Fruit fly (Drosophila melanogaster) whole organism, wandering third instar larva: ENCODE results near the gene Mccc1.

ENCODE experiments used
- Hr78 ChIP-seq: fragments of >200 bp; optimal IDR thresholded peaks from 2 replicates; lab custom pipeline; 2017; ENCODE audit warnings: missing biosample characterization, missing genetic modification characterization
- Myc ChIP-seq: fragments of >200 bp; optimal IDR thresholded peaks from 2 replicates; lab custom pipeline; 2017
- Rel ChIP-seq, 2 experiments: fragments of 200-800 bp; sonication (Bioruptor generic) in 1 of 2; optimal IDR thresholded peaks; 2 replicates in 1 of 2; 3 replicates in 1 of 2; lab custom pipeline; 2016 to 2019; ENCODE audit warnings: mild to moderate bottlenecking in 2 of 2, missing biosample characterization in 2 of 2, missing genetic modification characterization in 2 of 2, moderate library complexity in 1 of 2
- br ChIP-seq: fragments of 200-800 bp; sonication (Bioruptor generic); optimal IDR thresholded peaks from 2 replicates; lab custom pipeline; 2016; ENCODE audit warnings: missing biosample characterization, missing genetic modification characterization
- ey ChIP-seq: fragments of 200-800 bp; sonication (Bioruptor generic); optimal IDR thresholded peaks from 2 replicates; lab custom pipeline; 2016; ENCODE audit warnings: missing biosample characterization, missing genetic modification characterization
- pan ChIP-seq: fragments of >200 bp; optimal IDR thresholded peaks from 2 replicates; lab custom pipeline; 2017
- psq ChIP-seq: fragments of 200-800 bp; sonication (Bioruptor generic); optimal IDR thresholded peaks from 3 replicates; lab custom pipeline; 2017; ENCODE audit warnings: missing biosample characterization, mild to moderate bottlenecking, missing genetic modification characterization, moderate library complexity

DNA sequence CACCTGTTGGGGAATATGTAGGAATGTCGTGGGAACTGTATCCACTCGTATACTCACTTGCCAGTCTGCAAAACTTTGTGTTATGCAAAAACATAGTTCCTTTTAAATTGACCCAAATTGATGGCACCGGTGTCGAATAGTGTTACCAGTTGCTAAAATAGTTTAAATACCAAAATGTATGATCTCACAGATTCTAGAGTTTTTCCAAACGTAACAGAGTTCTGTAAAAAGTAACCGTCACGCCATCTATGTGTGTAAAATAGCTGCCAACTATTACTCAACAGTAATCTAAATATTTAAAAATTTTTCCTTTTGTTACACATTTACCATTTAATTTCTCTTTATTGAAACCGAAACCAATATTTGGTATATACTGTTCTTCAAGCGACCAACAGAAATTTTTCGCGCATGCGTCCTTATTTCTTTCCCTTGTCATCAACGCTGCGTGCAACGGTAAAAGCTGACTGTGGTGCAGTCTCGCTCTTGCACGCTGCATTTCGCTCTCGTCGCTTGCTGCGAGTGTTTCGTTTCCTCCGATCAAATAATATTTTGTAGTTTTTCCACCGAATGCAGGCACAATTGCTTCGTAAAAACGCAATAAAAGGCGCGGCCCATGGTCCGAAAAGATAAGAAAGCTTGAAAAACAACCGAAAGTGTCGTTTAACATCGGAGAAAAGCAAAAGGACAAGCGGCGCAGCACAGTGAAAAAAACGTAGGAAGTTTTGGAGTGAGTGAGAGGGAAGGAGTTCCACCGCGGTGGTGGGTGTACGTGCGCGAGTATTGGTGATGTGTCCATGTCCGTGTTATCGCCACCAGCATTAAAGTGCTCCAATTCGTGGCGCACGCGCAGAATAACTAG is 18.6 kb upstream of the Mccc1 start, which contains the start of the genes FeCH and RhoGAP100F:
- TF ChIP-seq br (GFP tag; lab: Kevin White, UChicago) = no peak
- no peak for TF ChIP-seq ey (GFP tag; lab: Kevin White, UChicago)
- TF ChIP-seq pan (lab: Kevin White, UChicago) = no peak
- no peak for TF ChIP-seq Hr78 (GFP tag; lab: Kevin White, UChicago)
- no peak for TF ChIP-seq Myc (lab: Kevin White, UChicago)
- TF ChIP-seq psq (GFP tag; lab: Kevin White, UChicago) = no peak
- TF ChIP-seq Rel (GFP tag; optimal IDR thresholded peaks at IDR 0.05; lab: Kevin White, UChicago) = no peak
- no peak for TF ChIP-seq Rel (tag; optimal IDR thresholded peaks at IDR 0.05; lab: Kevin White, UChicago)
